Worm (Caenorhabditis elegans) whole organism, L3 larva: ENCODE measurements around the gene srx-74.

Experiments
- aly-2 ChIP-seq: fragments of 150-350 bp; optimal IDR thresholded peaks from 2 replicates; lab custom pipeline; 2014; ENCODE audit warnings: missing biosample characterization, missing genetic modification characterization
- egl-27 ChIP-seq: sonication (generic microtip); optimal IDR thresholded peaks from 4 replicates; lab custom pipeline; 2017; ENCODE audit warnings: missing biosample characterization, missing genetic modification reagents, missing genetic modification characterization
- fkh-10 ChIP-seq: sonication (generic microtip); optimal IDR thresholded peaks from 2 replicates; lab custom pipeline; 2017; ENCODE audit warnings: missing biosample characterization, missing genetic modification reagents, missing genetic modification characterization
- jun-1 ChIP-seq: fragments of 150-350 bp; optimal IDR thresholded peaks from 2 replicates; lab custom pipeline; 2014; ENCODE audit warnings: missing biosample characterization, missing genetic modification reagents, missing genetic modification characterization
- mdl-1 ChIP-seq: fragments of 150-350 bp; optimal IDR thresholded peaks from 2 replicates; lab custom pipeline; 2014; ENCODE audit warnings: missing biosample characterization, missing genetic modification characterization
- nhr-12 ChIP-seq: fragments of 150-350 bp; optimal IDR thresholded peaks from 2 replicates; lab custom pipeline; 2014; ENCODE audit warnings: missing biosample characterization, missing genetic modification characterization
- nhr-25 ChIP-seq: sonication (generic microtip); optimal IDR thresholded peaks from 2 replicates; lab custom pipeline; 2017; ENCODE audit warnings: missing biosample characterization, missing genetic modification characterization
- nhr-76 ChIP-seq: fragments of 150-350 bp; sonication (generic microtip); optimal IDR thresholded peaks from 5 replicates; lab custom pipeline; 2014; ENCODE audit warnings: missing biosample characterization, missing genetic modification characterization
- nhr-77 ChIP-seq: fragments of 150-350 bp; optimal IDR thresholded peaks from 2 replicates; lab custom pipeline; 2014; ENCODE audit warnings: missing biosample characterization, missing genetic modification characterization
- unc-39 ChIP-seq: sonication (generic microtip); optimal IDR thresholded peaks from 4 replicates; lab custom pipeline; 2017; ENCODE audit warnings: missing biosample characterization, missing genetic modification characterization

ce11 chrV:4686680-4687470, 24.6 kb upstream of the srx-74 start, which contains the start of gene taf-10:
- TF ChIP-seq egl-27 (tag; lab: Kevin White, UChicago) (no peak), aly-2 (tag; lab: Kevin White, UChicago) (no peak), nhr-76 (tag; lab: Kevin White, UChicago) (no peak), jun-1 (tag; lab: Kevin White, UChicago) (no peak), nhr-77 (no peak), mdl-1 (tag; lab: Kevin White, UChicago) (peak; percentile 71), nhr-25 (tag; lab: Kevin White, UChicago) (peak; percentile 23), unc-39 (tag; lab: Kevin White, UChicago) (no peak), nhr-12 (tag; lab: Kevin White, UChicago) (no peak), fkh-10 (GFP tag; lab: Kevin White, UChicago) (no peak)
